Fruit fly (Drosophila melanogaster) whole organism, embryonic: ENCODE results near the gene CG11842.

Experiments used
- BEAF-32 ChIP-seq: fragments of 200-800 bp; sonication (Bioruptor generic); optimal IDR thresholded peaks from 3 replicates; lab custom pipeline; 2017; ENCODE audit warnings: missing biosample characterization, missing genetic modification characterization, mild to moderate bottlenecking, moderate library complexity, missing genetic modification reagents
- Blimp-1 ChIP-seq: fragments of 200-800 bp; sonication (Bioruptor generic); optimal IDR thresholded peaks from 3 replicates; lab custom pipeline; 2018; ENCODE audit warnings: missing biosample characterization, missing genetic modification characterization, mild to moderate bottlenecking, moderate library complexity, missing genetic modification reagents
- CG11398 ChIP-seq: fragments of 200-800 bp; sonication (Bioruptor generic); optimal IDR thresholded peaks from 2 replicates; lab custom pipeline; 2016; ENCODE audit warnings: missing biosample characterization, missing genetic modification characterization
- CG11695 ChIP-seq: fragments of 200-800 bp; sonication (Bioruptor generic); IDR thresholded peaks from 3 replicates; pipeline ENCODE4 v1.3.6; 2022; ENCODE audit warnings: missing biosample characterization, missing genetic modification characterization
- CG12299 ChIP-seq: fragments of 200-800 bp; sonication (Bioruptor generic); optimal IDR thresholded peaks from 2 replicates; lab custom pipeline; 2018; ENCODE audit warnings: missing biosample characterization, mild to moderate bottlenecking, missing genetic modification characterization
- CG13424 ChIP-seq: fragments of 200-800 bp; sonication (Bioruptor generic); optimal IDR thresholded peaks from 2 replicates; lab custom pipeline; 2019; ENCODE audit warnings: missing biosample characterization, mild to moderate bottlenecking, missing genetic modification characterization, moderate library complexity
- CG14014 ChIP-seq: fragments of 200-800 bp; sonication (Bioruptor generic); IDR thresholded peaks from 2 replicates; pipeline ENCODE4 v1.3.6; 2022; ENCODE audit warnings: missing biosample characterization, missing genetic modification characterization
- CG14050 ChIP-seq: fragments of 200-800 bp; sonication (Bioruptor generic); IDR thresholded peaks from 3 replicates; pipeline ENCODE4 v1.3.6; 2022; ENCODE audit warnings: missing biosample characterization, missing genetic modification characterization
- CG1529 ChIP-seq: fragments of 200-800 bp; sonication (Bioruptor generic); optimal IDR thresholded peaks from 3 replicates; lab custom pipeline; 2018; ENCODE audit warnings: missing biosample characterization, missing genetic modification characterization
- CG16815 ChIP-seq: fragments of 200-800 bp; sonication (Bioruptor generic); optimal IDR thresholded peaks from 3 replicates; lab custom pipeline; 2017; ENCODE audit warnings: missing biosample characterization, mild to moderate bottlenecking, missing genetic modification characterization
- CG17912 ChIP-seq: fragments of 200-800 bp; sonication (Bioruptor generic); optimal IDR thresholded peaks from 2 replicates; lab custom pipeline; 2018; ENCODE audit warnings: missing biosample characterization, mild to moderate bottlenecking, missing genetic modification characterization
- CG2129 ChIP-seq: fragments of 200-800 bp; sonication (Bioruptor generic); IDR thresholded peaks from 2 replicates; pipeline ENCODE4 v1.3.6; 2022; ENCODE audit warnings: missing biosample characterization, missing genetic modification characterization; ENCODE audit not compliant: partially characterized antibody
- CG30403 ChIP-seq: fragments of 200-800 bp; sonication (Bioruptor generic); optimal IDR thresholded peaks from 3 replicates; lab custom pipeline; 2016; ENCODE audit warnings: missing biosample characterization, missing genetic modification characterization
- CG4282 ChIP-seq: fragments of 200-800 bp; sonication (Bioruptor generic); optimal IDR thresholded peaks from 2 replicates; lab custom pipeline; 2016; ENCODE audit warnings: missing biosample characterization, missing genetic modification characterization
- CG4854 ChIP-seq: fragments of 200-800 bp; sonication (Bioruptor generic); optimal IDR thresholded peaks from 2 replicates; lab custom pipeline; 2016; ENCODE audit warnings: missing biosample characterization, missing genetic modification characterization, inconsistent platforms
- CG6254 ChIP-seq: fragments of 200-800 bp; sonication (Bioruptor generic); optimal IDR thresholded peaks from 3 replicates; lab custom pipeline; 2017; ENCODE audit warnings: mild to moderate bottlenecking, missing biosample characterization, missing genetic modification reagents, missing genetic modification characterization
- CG6683 ChIP-seq: fragments of 200-800 bp; sonication (Bioruptor generic); optimal IDR thresholded peaks from 2 replicates; lab custom pipeline; 2017; ENCODE audit warnings: missing biosample characterization, mild to moderate bottlenecking, missing genetic modification characterization, missing genetic modification reagents
- CG8089 ChIP-seq: fragments of 200-800 bp; sonication (Bioruptor generic); optimal IDR thresholded peaks from 3 replicates; lab custom pipeline; 2016; ENCODE audit warnings: missing biosample characterization, missing genetic modification characterization
- CG8944 ChIP-seq: fragments of 200-800 bp; sonication (Bioruptor generic); optimal IDR thresholded peaks from 3 replicates; lab custom pipeline; 2016; ENCODE audit warnings: missing biosample characterization, missing genetic modification characterization
- D19A ChIP-seq: fragments of 200-800 bp; optimal IDR thresholded peaks from 3 replicates; lab custom pipeline; 2019; ENCODE audit warnings: missing biosample characterization, mild to moderate bottlenecking, missing genetic modification characterization, moderate library complexity
- Eip74EF ChIP-seq, 2 experiments: fragments of 200-800 bp in 1 of 2; fragments of >200 bp in 1 of 2; sonication (Bioruptor generic) in 1 of 2; optimal IDR thresholded peaks; 2 replicates each; lab custom pipeline; 2017 to 2019; ENCODE audit warnings: missing biosample characterization in 2 of 2, missing genetic modification characterization in 2 of 2, mild to moderate bottlenecking in 1 of 2, moderate library complexity in 1 of 2
- Ets97D ChIP-seq: fragments of 200-800 bp; sonication (Bioruptor generic); optimal IDR thresholded peaks from 3 replicates; lab custom pipeline; 2016; ENCODE audit warnings: missing biosample characterization, missing genetic modification characterization
- Hsf ChIP-seq: fragments of 200-800 bp; sonication (Bioruptor generic); optimal IDR thresholded peaks from 3 replicates; lab custom pipeline; 2016; ENCODE audit warnings: missing biosample characterization, missing genetic modification characterization
- Mes4 ChIP-seq: fragments of 200-800 bp; sonication (Bioruptor generic); optimal IDR thresholded peaks from 2 replicates; lab custom pipeline; 2016; ENCODE audit warnings: missing biosample characterization, missing genetic modification characterization
- Sin3A ChIP-seq: fragments of >200 bp; optimal IDR thresholded peaks from 2 replicates; lab custom pipeline; 2018
- Sry-δ ChIP-seq: fragments of 200-800 bp; sonication (Bioruptor generic); optimal IDR thresholded peaks from 2 replicates; lab custom pipeline; 2016; ENCODE audit warnings: missing biosample characterization, missing genetic modification characterization
- amos ChIP-seq: fragments of 200-800 bp; sonication (Bioruptor generic); IDR thresholded peaks from 2 replicates; pipeline ENCODE4 v1.3.6; 2022; ENCODE audit warnings: missing biosample characterization, missing genetic modification characterization; ENCODE audit not compliant: partially characterized antibody
- ash1 ChIP-seq: fragments of 200-800 bp; sonication (Bioruptor generic); optimal IDR thresholded peaks from 2 replicates; lab custom pipeline; 2018; ENCODE audit warnings: missing biosample characterization, mild to moderate bottlenecking, missing genetic modification characterization
- bbx ChIP-seq: fragments of 200-800 bp; sonication (Bioruptor generic); IDR thresholded peaks from 2 replicates; pipeline ENCODE4 v1.3.6; 2022; ENCODE audit warnings: missing biosample characterization, missing genetic modification characterization; ENCODE audit not compliant: partially characterized antibody
- bcd ChIP-seq: fragments of 200-800 bp; sonication (Bioruptor generic); optimal IDR thresholded peaks from 2 replicates; lab custom pipeline; 2017; ENCODE audit warnings: missing biosample characterization, mild to moderate bottlenecking, missing genetic modification characterization
- caup ChIP-seq: fragments of 200-800 bp; sonication (Bioruptor generic); optimal IDR thresholded peaks from 3 replicates; lab custom pipeline; 2017; ENCODE audit warnings: missing biosample characterization, mild to moderate bottlenecking, missing genetic modification characterization, moderate library complexity; ENCODE audit not compliant: severe bottlenecking
- chinmo ChIP-seq: fragments of 200-800 bp; sonication (Bioruptor generic); IDR thresholded peaks from 4 replicates; pipeline ENCODE4 v1.3.6; 2022; ENCODE audit warnings: missing biosample characterization, missing genetic modification characterization; ENCODE audit not compliant: partially characterized antibody
- dati ChIP-seq: fragments of 200-800 bp; sonication (Bioruptor generic); IDR thresholded peaks from 2 replicates; pipeline ENCODE4 v1.3.6; 2022; ENCODE audit warnings: missing biosample characterization, missing genetic modification characterization
- dimm ChIP-seq: fragments of 200-800 bp; sonication (Bioruptor generic); IDR thresholded peaks from 2 replicates; pipeline ENCODE4 v1.3.6; 2022; ENCODE audit warnings: missing biosample characterization, missing genetic modification characterization
- dmrt11E ChIP-seq: fragments of 200-800 bp; sonication (Bioruptor generic); optimal IDR thresholded peaks from 3 replicates; lab custom pipeline; 2018; ENCODE audit warnings: missing biosample characterization, mild to moderate bottlenecking, missing genetic modification characterization, moderate library complexity
- dpn ChIP-seq, 2 experiments: fragments of 200-800 bp; sonication (Bioruptor generic); optimal IDR thresholded peaks; 3 replicates each; lab custom pipeline; 2016; ENCODE audit warnings: missing biosample characterization in 2 of 2, missing genetic modification characterization in 2 of 2
- en ChIP-seq: fragments of 200-800 bp; sonication (Bioruptor generic); optimal IDR thresholded peaks from 2 replicates; lab custom pipeline; 2016; ENCODE audit warnings: missing biosample characterization, missing genetic modification characterization
- fd96Cb ChIP-seq: fragments of 200-800 bp; sonication (Bioruptor generic); optimal IDR thresholded peaks from 2 replicates; lab custom pipeline; 2018; ENCODE audit warnings: missing biosample characterization, mild to moderate bottlenecking, missing genetic modification characterization, moderate library complexity
- ftz-f1 ChIP-seq: fragments of 200-800 bp; sonication (Bioruptor generic); optimal IDR thresholded peaks from 2 replicates; lab custom pipeline; 2016; ENCODE audit warnings: missing biosample characterization, missing genetic modification characterization
- ind ChIP-seq: fragments of 200-800 bp; sonication (Bioruptor generic); optimal IDR thresholded peaks from 3 replicates; lab custom pipeline; 2016; ENCODE audit warnings: missing biosample characterization, missing genetic modification characterization
- knrl ChIP-seq: fragments of 200-800 bp; sonication (Bioruptor generic); IDR thresholded peaks from 3 replicates; pipeline ENCODE4 v1.3.6; 2022; ENCODE audit warnings: missing biosample characterization, missing genetic modification characterization; ENCODE audit not compliant: partially characterized antibody
- row ChIP-seq: fragments of 200-800 bp; sonication (Bioruptor generic); IDR thresholded peaks from 3 replicates; pipeline ENCODE4 v1.3.6; 2022; ENCODE audit warnings: missing biosample characterization, missing genetic modification characterization
- sim ChIP-seq: fragments of 200-800 bp; sonication (Bioruptor generic); IDR thresholded peaks from 2 replicates; pipeline ENCODE4 v1.3.6; 2022; ENCODE audit warnings: missing biosample characterization, missing genetic modification characterization
- sima ChIP-seq: fragments of 200-800 bp; sonication (Bioruptor generic); optimal IDR thresholded peaks from 2 replicates; lab custom pipeline; 2016; ENCODE audit warnings: missing biosample characterization, missing genetic modification characterization
- so ChIP-seq: fragments of 200-800 bp; sonication (Bioruptor generic); IDR thresholded peaks from 3 replicates; pipeline ENCODE4 v1.3.6; 2022; ENCODE audit warnings: missing biosample characterization, missing genetic modification characterization
- tin ChIP-seq: fragments of 200-800 bp; sonication (Bioruptor generic); optimal IDR thresholded peaks from 3 replicates; lab custom pipeline; 2016; ENCODE audit warnings: missing biosample characterization, missing genetic modification characterization
- ttk ChIP-seq: fragments of 200-800 bp; sonication (Bioruptor generic); IDR thresholded peaks from 2 replicates; pipeline ENCODE4 v2.1.2; 2022; ENCODE audit warnings: missing biosample characterization, missing genetic modification characterization
- unpg ChIP-seq: fragments of 200-800 bp; sonication (Bioruptor generic); optimal IDR thresholded peaks from 3 replicates; lab custom pipeline; 2018; ENCODE audit warnings: missing biosample characterization, mild to moderate bottlenecking, missing genetic modification characterization, moderate library complexity
- usp ChIP-seq: fragments of >200 bp; optimal IDR thresholded peaks from 2 replicates; lab custom pipeline; 2017; ENCODE audit warnings: missing biosample characterization, missing genetic modification characterization
- z ChIP-seq: fragments of 200-800 bp; sonication (Bioruptor generic); IDR thresholded peaks from 3 replicates; pipeline ENCODE4 v1.3.6; 2022; ENCODE audit warnings: missing biosample characterization, missing genetic modification characterization

CG11842 gene

DNA sequence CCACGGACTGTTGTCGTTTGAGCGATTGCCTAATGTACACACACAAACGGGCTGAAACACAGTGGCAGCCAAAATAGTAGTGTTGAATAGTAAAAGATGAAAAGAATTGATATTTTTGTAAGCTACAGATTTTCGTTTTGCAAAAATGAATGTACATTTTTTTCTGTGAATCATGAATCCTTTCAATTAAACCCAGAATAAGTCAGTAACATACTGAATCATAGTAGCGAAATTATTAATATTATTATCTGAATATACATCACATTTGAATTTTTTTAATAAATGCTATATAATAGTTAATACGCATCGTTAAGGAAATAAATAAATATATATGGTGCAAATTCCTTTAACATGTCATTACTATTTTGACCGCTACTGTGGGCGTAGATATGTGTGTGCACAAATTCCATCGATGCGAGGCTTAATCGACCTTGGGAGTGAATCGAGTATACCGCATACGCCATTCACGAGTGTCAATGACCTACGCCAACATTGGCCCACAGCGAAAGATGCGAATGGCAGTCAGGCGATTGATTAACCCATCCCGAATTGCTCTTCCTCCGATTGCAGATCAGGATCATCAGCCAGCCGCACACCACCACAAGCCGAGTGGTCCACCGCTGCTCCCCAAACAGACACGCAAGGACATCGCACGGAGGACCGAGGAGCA is 11.8 kb upstream of the CG11842 start (continued):
- peak; percentile 60 for TF ChIP-seq fd96Cb
- TF ChIP-seq CG6683 (GFP tag; lab: Kevin White, UChicago) = peak; percentile 19
- TF ChIP-seq CG4854 = peak; percentile 18
- no peak for TF ChIP-seq CG4282
- no peak for TF ChIP-seq z (GFP tag; lab: Robert Waterston, UW)
- TF ChIP-seq Sry-δ = no peak
- TF ChIP-seq usp (GFP tag; lab: Kevin White, UChicago) = no peak
- no peak for TF ChIP-seq Eip74EF (GFP tag; optimal IDR thresholded peaks at IDR 0.05; lab: Kevin White, UChicago)
- TF ChIP-seq CG14050 = no peak
- TF ChIP-seq Mes4 (GFP tag; lab: Kevin White, UChicago) = no peak
- TF ChIP-seq unpg (GFP tag; lab: Kevin White, UChicago) = peak; percentile 72
- no peak for TF ChIP-seq BEAF-32
- no peak for TF ChIP-seq CG17912 (GFP tag; lab: Kevin White, UChicago)
- no peak for TF ChIP-seq D19A (tag; lab: Kevin White, UChicago)
- no peak for TF ChIP-seq CG1529 (GFP tag; lab: Kevin White, UChicago)
- TF ChIP-seq CG11695 (GFP tag; lab: Robert Waterston, UW) = peak; percentile 86
- TF ChIP-seq tin = peak; percentile 43
- TF ChIP-seq Hsf (GFP tag; lab: Kevin White, UChicago) = peak; percentile 32
- no peak for TF ChIP-seq sim (GFP tag; lab: Robert Waterston, UW)
- no peak for TF ChIP-seq ash1
- TF ChIP-seq ind = peak; percentile 76
- TF ChIP-seq CG30403 (GFP tag; lab: Kevin White, UChicago) = peak; percentile 82
- TF ChIP-seq CG13424 (tag; lab: Kevin White, UChicago) = peak; percentile 83
- TF ChIP-seq row (GFP tag; lab: Robert Waterston, UW) = peak; percentile 66
- peak in 1 of 2 experiments; percentile 72 for TF ChIP-seq dpn (GFP tag; optimal IDR thresholded peaks at IDR 0.05; lab: Kevin White, UChicago)
- no peak for TF ChIP-seq Blimp-1
- TF ChIP-seq CG16815 = peak; percentile 22
- peak; percentile 47; the same call in 1 of the 2 replicates for TF ChIP-seq ttk (GFP tag; lab: Robert Waterston, UW)
- TF ChIP-seq CG12299 (tag; lab: Kevin White, UChicago) = peak; percentile 15
- TF ChIP-seq dmrt11E (tag; lab: Kevin White, UChicago) = peak; percentile 44
- peak; percentile 64; the same call in 1 of the 4 replicates for TF ChIP-seq chinmo (GFP tag; lab: Robert Waterston, UW)
- TF ChIP-seq CG2129 (GFP tag; lab: Robert Waterston, UW) = no peak
- TF ChIP-seq bbx (GFP tag; lab: Robert Waterston, UW) = no peak
- TF ChIP-seq en (GFP tag; lab: Kevin White, UChicago) = no peak
- no peak for TF ChIP-seq amos (GFP tag; lab: Robert Waterston, UW)
- TF ChIP-seq CG8944 (GFP tag; lab: Kevin White, UChicago) = no peak
- no peak for TF ChIP-seq Sin3A
- TF ChIP-seq CG6254 (GFP tag; lab: Kevin White, UChicago) = no peak
- TF ChIP-seq bcd (GFP tag; lab: Kevin White, UChicago) = no peak
- TF ChIP-seq CG11398 (GFP tag; lab: Kevin White, UChicago) = no peak
- TF ChIP-seq dati (GFP tag; lab: Robert Waterston, UW) = no peak
- no peak for TF ChIP-seq dimm (GFP tag; lab: Robert Waterston, UW)
- peak; percentile 28; the same call in 1 of the 2 replicates for TF ChIP-seq CG14014 (GFP tag; lab: Robert Waterston, UW)
- TF ChIP-seq Ets97D = no peak
- peak; percentile 45 for TF ChIP-seq ftz-f1 (GFP tag; lab: Kevin White, UChicago)
- TF ChIP-seq knrl (GFP tag; lab: Robert Waterston, UW) = no peak
- peak; percentile 72 for TF ChIP-seq caup
- no peak for TF ChIP-seq sima (GFP tag; lab: Kevin White, UChicago)
- no peak for TF ChIP-seq CG8089
- 0 out of 3 replicates have a peak, but pooled peaks have one; percentile 37 for TF ChIP-seq so (GFP tag; lab: Robert Waterston, UW)
